Worm (Caenorhabditis elegans) whole organism, young adult: ENCODE measurements around the gene M03A1.8.

ENCODE experiments used
- B0261.1 ChIP-seq: sonication (generic microtip); optimal IDR thresholded peaks from 2 replicates; lab custom pipeline; 2016; ENCODE audit warnings: mild to moderate bottlenecking, missing genetic modification characterization, moderate library complexity, missing compliant biosample characterization
- B0336.3 ChIP-seq: fragments of 200-800 bp; sonication (Bioruptor generic); IDR thresholded peaks from 2 replicates; pipeline ENCODE4 v1.3.6; 2022; ENCODE audit warnings: missing genetic modification characterization, missing compliant biosample characterization
- C06A6.2 ChIP-seq: fragments of 200-800 bp; sonication (Bioruptor generic); conservative IDR thresholded peaks from 2 replicates; pipeline ENCODE4 v1.3.6; 2022; ENCODE audit warnings: missing genetic modification characterization, missing compliant biosample characterization
- D2030.7 ChIP-seq: fragments of 200-800 bp; sonication (Bioruptor generic); IDR thresholded peaks from 2 replicates; pipeline ENCODE4 v1.3.6; 2022; ENCODE audit warnings: missing genetic modification reagents, missing genetic modification characterization, missing compliant biosample characterization
- F33H1.4 ChIP-seq: fragments of 200-800 bp; sonication (Bioruptor generic); IDR thresholded peaks from 2 replicates; pipeline ENCODE4 v1.3.6; 2022; ENCODE audit warnings: missing genetic modification reagents, missing genetic modification characterization, missing compliant biosample characterization
- F39B2.1 ChIP-seq: fragments of 200-800 bp; sonication (Bioruptor generic); IDR thresholded peaks from 2 replicates; pipeline ENCODE4 v1.3.6; 2022; ENCODE audit warnings: missing genetic modification reagents, missing genetic modification characterization, missing compliant biosample characterization
- K12H6.12 ChIP-seq: fragments of 200-800 bp; sonication (Bioruptor generic); optimal IDR thresholded peaks from 2 replicates; lab custom pipeline; 2018; ENCODE audit warnings: mild to moderate bottlenecking, missing genetic modification characterization, missing compliant biosample characterization
- Y56A3A.18 ChIP-seq: fragments of 200-800 bp; sonication (Bioruptor generic); IDR thresholded peaks from 2 replicates; pipeline ENCODE4 v1.3.6; 2022; ENCODE audit warnings: missing genetic modification reagents, missing genetic modification characterization, missing compliant biosample characterization
- ZK185.1 ChIP-seq: sonication (generic microtip); optimal IDR thresholded peaks from 2 replicates; lab custom pipeline; 2016; ENCODE audit warnings: mild to moderate bottlenecking, missing genetic modification characterization, missing compliant biosample characterization; ENCODE audit not compliant: poor library complexity, severe bottlenecking
- ama-1 ChIP-seq, 3 experiments: fragments of 150-350 bp in 1 of 3; sonication (generic microtip) in 2 of 3; optimal IDR thresholded peaks; 2 replicates each; lab custom pipeline; 2014 to 2018; ENCODE audit warnings: missing biosample characterization in 2 of 3, missing genetic modification characterization in 2 of 3, missing genetic modification reagents in 2 of 3
- attf-5 ChIP-seq: fragments of 200-800 bp; sonication (Bioruptor generic); optimal IDR thresholded peaks from 2 replicates; lab custom pipeline; 2018; ENCODE audit warnings: mild to moderate bottlenecking, missing genetic modification characterization, missing compliant biosample characterization
- cebp-1 ChIP-seq, 2 experiments: fragments of 200-800 bp in 1 of 2; sonication (Bioruptor generic) in 1 of 2; sonication (generic microtip) in 1 of 2; IDR thresholded peaks in 1 of 2; optimal IDR thresholded peaks in 1 of 2; 2 replicates each; pipeline versions ENCODE4 v1.3.6 to Lab custom; 2017 to 2022; ENCODE audit warnings: missing compliant biosample characterization in 2 of 2, missing genetic modification characterization in 2 of 2, mild to moderate bottlenecking in 1 of 2, missing genetic modification reagents in 1 of 2, moderate library complexity in 1 of 2
- ceh-100 ChIP-seq: fragments of 200-800 bp; sonication (Bioruptor generic); IDR thresholded peaks from 2 replicates; pipeline ENCODE4 v1.3.6; 2022; ENCODE audit warnings: missing genetic modification reagents, missing genetic modification characterization, missing compliant biosample characterization
- ceh-79 ChIP-seq: sonication (generic microtip); optimal IDR thresholded peaks from 2 replicates; lab custom pipeline; 2017; ENCODE audit warnings: mild to moderate bottlenecking, missing genetic modification characterization, missing compliant biosample characterization
- ceh-91 ChIP-seq: fragments of 200-800 bp; sonication (Bioruptor generic); IDR thresholded peaks from 2 replicates; pipeline ENCODE4 v1.3.6; 2022; ENCODE audit warnings: missing genetic modification reagents, missing genetic modification characterization, missing compliant biosample characterization
- die-1 ChIP-seq: sonication (generic microtip); optimal IDR thresholded peaks from 2 replicates; lab custom pipeline; 2016; ENCODE audit warnings: missing genotype, mild to moderate bottlenecking, missing genetic modification characterization, missing compliant biosample characterization
- dox-1 ChIP-seq: fragments of 200-800 bp; sonication (Bioruptor generic); IDR thresholded peaks from 2 replicates; pipeline ENCODE4 v1.3.6; 2022; ENCODE audit warnings: missing genetic modification reagents, missing genetic modification characterization, missing compliant biosample characterization
- egl-18 ChIP-seq: fragments of 200-800 bp; sonication (Bioruptor generic); IDR thresholded peaks from 2 replicates; pipeline ENCODE4 v1.3.6; 2022; ENCODE audit warnings: missing genetic modification reagents, missing genetic modification characterization, missing compliant biosample characterization
- egl-44 ChIP-seq: fragments of 200-800 bp; sonication (Bioruptor generic); IDR thresholded peaks from 2 replicates; pipeline ENCODE4 v1.3.6; 2022; ENCODE audit warnings: missing genetic modification reagents, missing genetic modification characterization, missing compliant biosample characterization
- hmg-20 ChIP-seq: fragments of 200-800 bp; sonication (Bioruptor generic); IDR thresholded peaks from 2 replicates; pipeline ENCODE4 v1.3.6; 2022; ENCODE audit warnings: missing genetic modification reagents, missing genetic modification characterization, missing compliant biosample characterization
- lag-1 ChIP-seq: fragments of 200-800 bp; sonication (Bioruptor generic); IDR thresholded peaks from 2 replicates; pipeline ENCODE4 v1.3.6; 2022; ENCODE audit warnings: missing genetic modification reagents, missing genetic modification characterization, missing compliant biosample characterization
- lin-26 ChIP-seq: fragments of 200-800 bp; sonication (Bioruptor generic); IDR thresholded peaks from 2 replicates; pipeline ENCODE4 v1.3.6; 2022; ENCODE audit warnings: missing genetic modification reagents, missing genetic modification characterization, missing compliant biosample characterization
- lin-35 ChIP-seq, 3 experiments: fragments of 150-350 bp in 2 of 3; sonication (generic microtip) in 1 of 3; optimal IDR thresholded peaks; 2 replicates each; lab custom pipeline; 2014 to 2018; ENCODE audit warnings: missing biosample characterization in 3 of 3, missing genetic modification characterization in 3 of 3, missing genetic modification reagents in 3 of 3
- lsl-1 ChIP-seq: fragments of 200-800 bp; sonication (Bioruptor generic); optimal IDR thresholded peaks from 2 replicates; lab custom pipeline; 2018; ENCODE audit warnings: mild to moderate bottlenecking, missing genetic modification characterization, moderate library complexity, missing compliant biosample characterization
- madf-6 ChIP-seq: fragments of 200-800 bp; sonication (Bioruptor generic); IDR thresholded peaks from 2 replicates; pipeline ENCODE4 v1.3.6; 2022; ENCODE audit warnings: missing genetic modification reagents, missing genetic modification characterization, missing compliant biosample characterization
- mel-28 ChIP-seq: sonication (generic microtip); optimal IDR thresholded peaks from 2 replicates; lab custom pipeline; 2016; ENCODE audit warnings: borderline replicate concordance, mild to moderate bottlenecking, missing genetic modification characterization, missing compliant biosample characterization
- nfyb-1 ChIP-seq: fragments of 200-800 bp; sonication (Bioruptor generic); IDR thresholded peaks from 2 replicates; pipeline ENCODE4 v1.3.6; 2022; ENCODE audit warnings: missing genetic modification reagents, missing genetic modification characterization, missing compliant biosample characterization
- nhr-80 ChIP-seq: sonication (generic microtip); optimal IDR thresholded peaks from 2 replicates; lab custom pipeline; 2016; ENCODE audit warnings: missing genetic modification characterization, missing compliant biosample characterization
- nhr-90 ChIP-seq: sonication (generic microtip); optimal IDR thresholded peaks from 2 replicates; lab custom pipeline; 2016; ENCODE audit warnings: missing genotype, mild to moderate bottlenecking, missing genetic modification characterization, missing compliant biosample characterization
- repo-1 ChIP-seq: sonication (generic microtip); optimal IDR thresholded peaks from 2 replicates; lab custom pipeline; 2017; ENCODE audit warnings: mild to moderate bottlenecking, missing genetic modification characterization, missing compliant biosample characterization
- rpc-1 ChIP-seq, 2 experiments: fragments of 150-350 bp in 1 of 2; sonication (generic microtip) in 1 of 2; optimal IDR thresholded peaks; 2 replicates each; lab custom pipeline; 2014 to 2018; ENCODE audit warnings: missing biosample characterization in 1 of 2, missing genetic modification characterization in 1 of 2, missing genetic modification reagents in 1 of 2, missing genotype in 1 of 2
- snpc-1.1 ChIP-seq: sonication (generic microtip); optimal IDR thresholded peaks from 2 replicates; lab custom pipeline; 2017; ENCODE audit warnings: missing genetic modification characterization, mild to moderate bottlenecking, missing compliant biosample characterization, antibody characterized with exemption, moderate library complexity, missing genotype, missing genetic modification reagents; ENCODE audit not compliant: insufficient read depth
- snpc-1.3 ChIP-seq: sonication (generic microtip); optimal IDR thresholded peaks from 2 replicates; lab custom pipeline; 2017; ENCODE audit warnings: missing genetic modification characterization, mild to moderate bottlenecking, missing compliant biosample characterization, antibody characterized with exemption, moderate library complexity, missing genotype, missing genetic modification reagents; ENCODE audit not compliant: insufficient read depth
- snpc-3.4 ChIP-seq: sonication (generic microtip); optimal IDR thresholded peaks from 2 replicates; lab custom pipeline; 2017; ENCODE audit warnings: missing genetic modification characterization, mild to moderate bottlenecking, missing compliant biosample characterization, antibody characterized with exemption, moderate library complexity, missing genotype, missing genetic modification reagents
- snpc-4 ChIP-seq, 5 experiments: fragments of 150-350 bp in 1 of 5; sonication (generic microtip) in 4 of 5; optimal IDR thresholded peaks; 2 replicates each; lab custom pipeline; 2014 to 2018; ENCODE audit warnings: missing genetic modification characterization in 5 of 5, missing biosample characterization in 3 of 5, antibody characterized with exemption in 2 of 5, mild to moderate bottlenecking in 2 of 5, missing compliant biosample characterization in 2 of 5, missing genotype in 2 of 5, moderate library complexity in 2 of 5, missing genetic modification reagents in 1 of 5
- somi-1 ChIP-seq: fragments of 200-800 bp; sonication (Bioruptor generic); optimal IDR thresholded peaks from 2 replicates; lab custom pipeline; 2018; ENCODE audit warnings: mild to moderate bottlenecking, missing genetic modification characterization, missing compliant biosample characterization
- sptf-2 ChIP-seq: fragments of 200-800 bp; sonication (Bioruptor generic); optimal IDR thresholded peaks from 2 replicates; lab custom pipeline; 2018; ENCODE audit warnings: mild to moderate bottlenecking, missing genetic modification characterization, missing compliant biosample characterization
- tbp1 ChIP-seq: fragments of 200-800 bp; sonication (Bioruptor generic); optimal IDR thresholded peaks from 2 replicates; lab custom pipeline; 2018; ENCODE audit warnings: mild to moderate bottlenecking, missing genetic modification characterization, missing compliant biosample characterization
- xnd-1 ChIP-seq: sonication (generic microtip); optimal IDR thresholded peaks from 2 replicates; lab custom pipeline; 2016; ENCODE audit warnings: missing genotype, missing genetic modification reagents, missing genetic modification characterization, missing compliant biosample characterization
- ztf-18 ChIP-seq: sonication (generic microtip); optimal IDR thresholded peaks from 2 replicates; lab custom pipeline; 2016; ENCODE audit warnings: missing genotype, mild to moderate bottlenecking, missing genetic modification characterization, missing compliant biosample characterization
- ztf-3 ChIP-seq: fragments of 200-800 bp; sonication (Bioruptor generic); optimal IDR thresholded peaks from 2 replicates; lab custom pipeline; 2018; ENCODE audit warnings: mild to moderate bottlenecking, missing genetic modification characterization, missing compliant biosample characterization

The M03A1.8 gene

DNA sequence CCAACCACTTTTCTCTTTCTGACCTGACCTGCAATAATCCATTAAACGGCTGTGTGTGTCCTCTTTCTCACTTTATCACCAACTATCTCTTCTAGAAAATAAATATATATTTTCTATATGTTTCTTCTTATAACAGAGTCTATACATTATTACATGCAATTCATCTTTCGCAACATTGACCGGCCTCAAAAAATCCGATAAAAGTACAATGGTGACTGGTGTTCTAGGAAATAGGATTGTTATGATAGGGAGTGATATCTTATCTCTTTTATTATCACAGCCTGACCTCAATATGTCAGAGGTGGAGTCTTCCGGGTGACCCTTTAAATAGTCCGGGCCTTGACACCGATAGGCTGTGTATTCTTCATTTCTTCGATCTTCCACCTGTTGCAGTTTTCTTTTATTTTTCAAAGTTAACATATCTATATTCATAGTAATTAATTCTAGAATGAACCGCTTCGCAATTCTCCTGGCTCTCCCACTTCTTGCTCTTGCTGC, 2.4 kb downstream of the M03A1.8 start, which contains the start of gene dao-2:
dao-2 (plus strand) TSS at position 448 of the 498 bp plus-strand sequence.
- TF ChIP-seq ZK185.1 (tag; lab: Kevin White, UChicago) (no peak), C06A6.2 (GFP tag; lab: Robert Waterston, UW) (no peak), lin-35 (GFP tag; optimal IDR thresholded peaks at IDR 0.05; lab: Kevin White, UChicago) (no peak), mel-28 (tag; lab: Kevin White, UChicago) (no peak), ama-1 (optimal IDR thresholded peaks at IDR 0.05; lab: Kevin White, UChicago) (no peak), ama-1 (GFP tag; optimal IDR thresholded peaks at IDR 0.05; lab: Kevin White, UChicago) (no peak), sptf-2 (GFP tag; lab: Kevin White, UChicago) (no peak), repo-1 (tag; lab: Kevin White, UChicago) (no peak), lag-1 (GFP tag; lab: Robert Waterston, UW) (no peak), ztf-3 (GFP tag; lab: Kevin White, UChicago) (no peak)

DNA sequence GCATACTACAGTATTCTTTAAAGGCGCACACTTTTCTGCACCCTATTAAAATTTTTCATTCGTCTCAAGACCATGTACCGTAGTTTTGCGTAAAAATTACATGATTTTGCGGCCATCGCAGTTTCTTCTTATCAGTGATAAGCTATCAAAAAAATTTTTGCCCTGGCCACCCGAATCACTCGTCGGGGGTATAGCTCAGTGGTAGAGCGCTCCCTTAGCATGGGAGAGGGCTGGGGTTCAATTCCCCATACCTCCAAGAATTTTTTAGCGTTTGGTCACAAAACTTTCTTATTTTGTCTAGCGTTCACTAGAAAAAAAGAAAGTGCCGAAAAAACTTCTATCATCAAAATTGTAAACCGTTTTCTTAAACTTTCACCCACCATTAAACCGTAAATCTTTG, 5.1 kb downstream of the M03A1.8 start:
- no peak for TF ChIP-seq F39B2.1 (GFP tag; lab: Robert Waterston, UW)
- TF ChIP-seq K12H6.12 (tag; lab: Kevin White, UChicago): no peak
- TF ChIP-seq ceh-100 (GFP tag; lab: Robert Waterston, UW): 0 out of 2 replicates have a peak, but pooled peaks have one; percentile 18
- TF ChIP-seq lin-26 (GFP tag; lab: Robert Waterston, UW): peak; percentile 77
- TF ChIP-seq snpc-4 (GFP tag; optimal IDR thresholded peaks at IDR 0.05; lab: Kevin White, UChicago): no peak
- no peak for TF ChIP-seq snpc-4 (tag; optimal IDR thresholded peaks at IDR 0.05; lab: Kevin White, UChicago)
- TF ChIP-seq F33H1.4 (GFP tag; lab: Robert Waterston, UW): peak; percentile 45
- TF ChIP-seq die-1 (tag; lab: Kevin White, UChicago): peak; percentile 67
- TF ChIP-seq somi-1 (GFP tag; lab: Kevin White, UChicago): no peak
- no peak for TF ChIP-seq snpc-1.1 (tag; lab: Kevin White, UChicago)
- TF ChIP-seq lin-35 (GFP tag; optimal IDR thresholded peaks at IDR 0.05; lab: Kevin White, UChicago): no peak
- TF ChIP-seq nhr-90: peak; percentile 46
- peak; percentile 7 for TF ChIP-seq attf-5 (GFP tag; lab: Kevin White, UChicago)
- no peak for TF ChIP-seq cebp-1 (GFP tag; IDR thresholded peaks at IDR 0.05; lab: Robert Waterston, UW)
- no peak for TF ChIP-seq cebp-1 (tag; optimal IDR thresholded peaks at IDR 0.05; lab: Kevin White, UChicago)
- TF ChIP-seq ama-1 (optimal IDR thresholded peaks at IDR 0.05; lab: Kevin White, UChicago): no peak
- peak in 1 of 2 experiments; percentile 12 for TF ChIP-seq ama-1 (GFP tag; optimal IDR thresholded peaks at IDR 0.05; lab: Kevin White, UChicago)
- peak; percentile 42; the same call in 1 of the 2 replicates for TF ChIP-seq madf-6
- TF ChIP-seq nfyb-1: peak; percentile 59; the same call in 1 of the 2 replicates
- 0 out of 2 replicates have a peak, but pooled peaks have one; percentile 22 for TF ChIP-seq B0336.3 (GFP tag; lab: Robert Waterston, UW)
- TF ChIP-seq ztf-18 (tag; lab: Kevin White, UChicago): peak; percentile 25
- TF ChIP-seq lsl-1 (GFP tag; lab: Kevin White, UChicago): peak; percentile 58
- peak; percentile 23 for TF ChIP-seq repo-1 (tag; lab: Kevin White, UChicago)
- no peak for TF ChIP-seq ceh-79
- peak; percentile 55 for TF ChIP-seq rpc-1 (optimal IDR thresholded peaks at IDR 0.05; lab: Kevin White, UChicago)
- peak; percentile 82 for TF ChIP-seq rpc-1 (tag; optimal IDR thresholded peaks at IDR 0.05; lab: Kevin White, UChicago)
- peak; percentile 17 for TF ChIP-seq xnd-1 (tag; lab: Kevin White, UChicago)
- peak; percentile 16 for TF ChIP-seq snpc-1.3 (tag; lab: Kevin White, UChicago)
- peak; percentile 25; the same call in 1 of the 2 replicates for TF ChIP-seq dox-1 (GFP tag; lab: Robert Waterston, UW)
- peak; percentile 51 for TF ChIP-seq snpc-3.4 (tag; lab: Kevin White, UChicago)
- TF ChIP-seq hmg-20 (GFP tag; lab: Robert Waterston, UW): no peak
- no peak for TF ChIP-seq egl-18 (GFP tag; lab: Robert Waterston, UW)
- peak; percentile 33; the same call in 1 of the 2 replicates for TF ChIP-seq Y56A3A.18 (GFP tag; lab: Robert Waterston, UW)
- TF ChIP-seq nhr-80 (tag; lab: Kevin White, UChicago): peak; percentile 36
- peak; percentile 17; the same call in 1 of the 2 replicates for TF ChIP-seq D2030.7
- TF ChIP-seq B0261.1 (tag; lab: Kevin White, UChicago): peak; percentile 73
- TF ChIP-seq egl-44: 0 out of 2 replicates have a peak, but pooled peaks have one; percentile 22
- 0 out of 2 replicates have a peak, but pooled peaks have one; percentile 27 for TF ChIP-seq ceh-91 (GFP tag; lab: Robert Waterston, UW)
- TF ChIP-seq tbp1 (GFP tag; lab: Kevin White, UChicago): peak; percentile 87
